Worm (Caenorhabditis elegans) whole organism, late embryonic: ENCODE measurements around the gene pac-1.

ENCODE experiments used
- C38D4.7 ChIP-seq: fragments of 200-800 bp; sonication (Bioruptor generic); optimal IDR thresholded peaks from 2 replicates; lab custom pipeline; 2018; ENCODE audit warnings: mild to moderate bottlenecking, missing genetic modification characterization, moderate library complexity, missing compliant biosample characterization
- F13H6.1 ChIP-seq: sonication (generic microtip); optimal IDR thresholded peaks from 2 replicates; lab custom pipeline; 2016; ENCODE audit warnings: missing genetic modification characterization, missing compliant biosample characterization
- K09A11.1 ChIP-seq: sonication (generic microtip); optimal IDR thresholded peaks from 2 replicates; lab custom pipeline; 2017; ENCODE audit warnings: antibody characterized with exemption, mild to moderate bottlenecking, missing genetic modification characterization, missing compliant biosample characterization; ENCODE audit not compliant: insufficient read depth
- T23F11.4 ChIP-seq: fragments of 200-800 bp; sonication (Bioruptor generic); optimal IDR thresholded peaks from 2 replicates; lab custom pipeline; 2018; ENCODE audit warnings: mild to moderate bottlenecking, missing genetic modification characterization, missing compliant biosample characterization
- ahr-1 ChIP-seq: sonication (generic microtip); optimal IDR thresholded peaks from 2 replicates; lab custom pipeline; 2016; ENCODE audit warnings: missing genetic modification characterization, missing compliant biosample characterization
- ama-1 ChIP-seq: fragments of 150-350 bp; optimal IDR thresholded peaks from 2 replicates; lab custom pipeline; 2014
- ceh-14 ChIP-seq: sonication (generic microtip); optimal IDR thresholded peaks from 2 replicates; lab custom pipeline; 2016; ENCODE audit warnings: missing genotype, missing genetic modification characterization, missing compliant biosample characterization
- ceh-19 ChIP-seq: fragments of 200-800 bp; sonication (Bioruptor generic); optimal IDR thresholded peaks from 2 replicates; lab custom pipeline; 2018; ENCODE audit warnings: mild to moderate bottlenecking, missing genetic modification characterization, missing compliant biosample characterization
- ceh-2 ChIP-seq: sonication (generic microtip); optimal IDR thresholded peaks from 2 replicates; lab custom pipeline; 2016; ENCODE audit warnings: missing genotype, missing genetic modification characterization, missing compliant biosample characterization
- ceh-30 ChIP-seq: fragments of 150-350 bp; optimal IDR thresholded peaks from 2 replicates; lab custom pipeline; 2014; ENCODE audit warnings: missing biosample characterization, missing genetic modification characterization
- ceh-34 ChIP-seq: sonication (generic microtip); optimal IDR thresholded peaks from 2 replicates; lab custom pipeline; 2016; ENCODE audit warnings: mild to moderate bottlenecking, missing genetic modification characterization, missing compliant biosample characterization
- ceh-45 ChIP-seq: fragments of 200-800 bp; sonication (Bioruptor generic); IDR thresholded peaks from 2 replicates; pipeline ENCODE4 v1.3.6; 2022; ENCODE audit warnings: missing genetic modification reagents, missing genetic modification characterization, missing compliant biosample characterization
- ceh-48 ChIP-seq: sonication (generic microtip); optimal IDR thresholded peaks from 2 replicates; lab custom pipeline; 2016; ENCODE audit warnings: missing genetic modification characterization, inconsistent platforms, missing compliant biosample characterization
- che-1 ChIP-seq: sonication (generic microtip); optimal IDR thresholded peaks from 2 replicates; lab custom pipeline; 2016; ENCODE audit warnings: mild to moderate bottlenecking, missing genetic modification characterization, missing compliant biosample characterization
- dmd-4 ChIP-seq: sonication (generic microtip); optimal IDR thresholded peaks from 2 replicates; lab custom pipeline; 2016; ENCODE audit warnings: borderline replicate concordance, missing genetic modification characterization, missing compliant biosample characterization
- elt-2 ChIP-seq: sonication (generic microtip); optimal IDR thresholded peaks from 2 replicates; lab custom pipeline; 2016; ENCODE audit warnings: missing genetic modification reagents, missing genetic modification characterization, missing compliant biosample characterization
- elt-4 ChIP-seq: sonication (generic microtip); optimal IDR thresholded peaks from 2 replicates; lab custom pipeline; 2016; ENCODE audit warnings: missing genetic modification characterization, missing compliant biosample characterization
- ets-4 ChIP-seq: sonication (generic microtip); optimal IDR thresholded peaks from 2 replicates; lab custom pipeline; 2016; ENCODE audit warnings: missing genetic modification characterization, missing compliant biosample characterization
- eyg-1 ChIP-seq: sonication (generic microtip); optimal IDR thresholded peaks from 2 replicates; lab custom pipeline; 2016; ENCODE audit warnings: missing genotype, missing genetic modification characterization, missing compliant biosample characterization
- fax-1 ChIP-seq: sonication (generic microtip); optimal IDR thresholded peaks from 2 replicates; lab custom pipeline; 2016; ENCODE audit warnings: missing genotype, missing genetic modification characterization, missing compliant biosample characterization
- fkh-6 ChIP-seq: sonication (generic microtip); optimal IDR thresholded peaks from 2 replicates; lab custom pipeline; 2016; ENCODE audit warnings: missing genetic modification characterization, missing compliant biosample characterization
- gmeb-2 ChIP-seq: sonication (generic microtip); optimal IDR thresholded peaks from 2 replicates; lab custom pipeline; 2016; ENCODE audit warnings: missing genetic modification characterization, inconsistent platforms, missing compliant biosample characterization
- hlh-15 ChIP-seq: sonication (generic microtip); optimal IDR thresholded peaks from 2 replicates; lab custom pipeline; 2016; ENCODE audit warnings: missing genetic modification characterization, missing compliant biosample characterization
- lim-6 ChIP-seq: sonication (generic microtip); optimal IDR thresholded peaks from 2 replicates; lab custom pipeline; 2016; ENCODE audit warnings: missing genetic modification characterization, missing compliant biosample characterization
- mec-3 ChIP-seq: sonication (generic microtip); optimal IDR thresholded peaks from 2 replicates; lab custom pipeline; 2016; ENCODE audit warnings: borderline replicate concordance, missing genetic modification characterization, missing compliant biosample characterization
- nfya-1 ChIP-seq: sonication (generic microtip); optimal IDR thresholded peaks from 2 replicates; lab custom pipeline; 2017; ENCODE audit warnings: missing genetic modification characterization, mild to moderate bottlenecking, missing compliant biosample characterization, antibody characterized with exemption, moderate library complexity
- nhr-11 ChIP-seq: fragments of 150-350 bp; optimal IDR thresholded peaks from 2 replicates; lab custom pipeline; 2014; ENCODE audit warnings: missing biosample characterization, missing genetic modification characterization
- odd-2 ChIP-seq: sonication (generic microtip); optimal IDR thresholded peaks from 2 replicates; lab custom pipeline; 2017; ENCODE audit warnings: antibody characterized with exemption, mild to moderate bottlenecking, missing genetic modification characterization, missing compliant biosample characterization
- pag-3 ChIP-seq: sonication (generic microtip); optimal IDR thresholded peaks from 2 replicates; lab custom pipeline; 2016; ENCODE audit warnings: missing compliant biosample characterization, missing genetic modification characterization, borderline replicate concordance
- pat-9 ChIP-seq: fragments of 200-800 bp; sonication (Bioruptor generic); optimal IDR thresholded peaks from 2 replicates; lab custom pipeline; 2018; ENCODE audit warnings: mild to moderate bottlenecking, missing genetic modification characterization, moderate library complexity, missing compliant biosample characterization
- pha-2 ChIP-seq: sonication (generic microtip); optimal IDR thresholded peaks from 2 replicates; lab custom pipeline; 2017; ENCODE audit warnings: mild to moderate bottlenecking, missing genetic modification characterization, missing compliant biosample characterization
- pqm-1 ChIP-seq: sonication (generic microtip); optimal IDR thresholded peaks from 2 replicates; lab custom pipeline; 2016; ENCODE audit warnings: missing genetic modification characterization, missing compliant biosample characterization
- ref-2 ChIP-seq: sonication (generic microtip); optimal IDR thresholded peaks from 2 replicates; lab custom pipeline; 2016; ENCODE audit warnings: missing genetic modification characterization, missing compliant biosample characterization
- rnt-1 ChIP-seq: sonication (generic microtip); optimal IDR thresholded peaks from 2 replicates; lab custom pipeline; 2016; ENCODE audit warnings: missing genetic modification characterization, missing compliant biosample characterization
- sdc-2 ChIP-seq: sonication (generic microtip); optimal IDR thresholded peaks from 2 replicates; lab custom pipeline; 2016; ENCODE audit warnings: missing genotype, missing genetic modification characterization, missing compliant biosample characterization
- sox-2 ChIP-seq: fragments of 200-800 bp; sonication (Bioruptor generic); IDR thresholded peaks from 2 replicates; pipeline ENCODE4 v1.3.6; 2022; ENCODE audit warnings: missing genetic modification reagents, missing genetic modification characterization, missing compliant biosample characterization
- sox-4 ChIP-seq: sonication (generic microtip); optimal IDR thresholded peaks from 2 replicates; lab custom pipeline; 2017; ENCODE audit warnings: mild to moderate bottlenecking, missing genetic modification characterization, inconsistent platforms, missing compliant biosample characterization
- syd-9 ChIP-seq: sonication (generic microtip); optimal IDR thresholded peaks from 2 replicates; lab custom pipeline; 2016; ENCODE audit warnings: mild to moderate bottlenecking, missing genetic modification characterization, moderate library complexity, missing compliant biosample characterization
- tbx-2 ChIP-seq: sonication (generic microtip); optimal IDR thresholded peaks from 2 replicates; lab custom pipeline; 2016; ENCODE audit warnings: missing genetic modification characterization, missing compliant biosample characterization
- tbx-7 ChIP-seq: sonication (generic microtip); optimal IDR thresholded peaks from 2 replicates; lab custom pipeline; 2016; ENCODE audit warnings: missing genotype, missing genetic modification characterization, missing compliant biosample characterization
- ttx-3 ChIP-seq: sonication (generic microtip); optimal IDR thresholded peaks from 2 replicates; lab custom pipeline; 2016; ENCODE audit warnings: missing genetic modification reagents, missing genetic modification characterization, missing compliant biosample characterization
- unc-3 ChIP-seq, 2 experiments: fragments of 200-800 bp in 1 of 2; sonication (Bioruptor generic) in 1 of 2; sonication (generic microtip) in 1 of 2; conservative IDR thresholded peaks in 1 of 2; optimal IDR thresholded peaks in 1 of 2; 2 replicates each; pipeline versions ENCODE4 v1.3.6 to Lab custom; 2016 to 2022; ENCODE audit warnings: missing compliant biosample characterization in 2 of 2, missing genetic modification characterization in 2 of 2, missing genetic modification reagents in 1 of 2
- unc-42 ChIP-seq: sonication (generic microtip); optimal IDR thresholded peaks from 2 replicates; lab custom pipeline; 2016; ENCODE audit warnings: missing genotype, missing genetic modification characterization, missing compliant biosample characterization
- unc-55 ChIP-seq: sonication (generic microtip); optimal IDR thresholded peaks from 2 replicates; lab custom pipeline; 2017; ENCODE audit warnings: missing biosample characterization, missing genetic modification reagents, missing genetic modification characterization
- zip-5 ChIP-seq: sonication (generic microtip); optimal IDR thresholded peaks from 2 replicates; lab custom pipeline; 2016; ENCODE audit warnings: missing genetic modification characterization, missing compliant biosample characterization
- ztf-16 ChIP-seq: sonication (generic microtip); optimal IDR thresholded peaks from 2 replicates; lab custom pipeline; 2017; ENCODE audit warnings: missing genetic modification characterization, missing compliant biosample characterization

pac-1 gene

DNA sequence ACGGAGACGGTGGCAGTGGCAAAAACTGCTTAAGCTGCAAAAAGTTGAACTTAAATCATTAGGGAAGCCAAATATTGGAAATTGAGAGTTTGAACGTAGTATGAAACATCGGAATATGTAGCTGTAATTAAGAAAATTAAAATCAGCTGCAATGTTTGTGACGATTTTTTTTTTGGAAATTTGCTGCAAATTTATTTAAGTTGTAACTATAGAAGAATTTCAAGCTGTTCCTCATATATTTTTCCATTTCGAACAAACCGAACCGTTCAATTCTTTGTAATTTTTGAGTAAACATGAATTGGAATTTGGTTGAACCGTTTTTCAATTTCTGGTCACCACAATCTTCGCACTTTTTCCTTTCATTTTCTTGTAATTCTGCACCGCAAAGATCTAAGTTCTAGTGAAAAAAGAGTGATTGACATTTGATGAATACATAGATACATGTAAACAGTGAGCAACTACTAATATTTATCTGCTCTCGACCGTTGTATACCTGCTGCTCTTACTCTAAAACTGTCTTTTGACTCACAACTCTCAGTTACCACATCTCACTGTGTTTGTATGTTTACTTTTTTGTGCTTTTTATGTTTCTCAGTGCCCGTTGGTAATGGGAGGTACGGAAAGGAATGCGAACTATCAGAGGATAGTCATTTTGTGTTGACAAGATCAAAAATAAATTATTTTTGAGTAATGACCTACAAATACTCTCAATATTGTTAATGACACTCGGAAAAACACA, 27.0 kb downstream of the pac-1 start:
- TF ChIP-seq ceh-34 (tag; lab: Kevin White, UChicago) (no peak), sox-2 (GFP tag; lab: Robert Waterston, UW) (no peak), elt-4 (no peak), ahr-1 (no peak), gmeb-2 (tag; lab: Kevin White, UChicago) (no peak), elt-2 (tag; lab: Kevin White, UChicago) (no peak), sdc-2 (tag; lab: Kevin White, UChicago) (no peak), eyg-1 (tag; lab: Kevin White, UChicago) (no peak), ceh-19 (GFP tag; lab: Kevin White, UChicago) (no peak), ama-1 (no peak), hlh-15 (tag; lab: Kevin White, UChicago) (no peak), ref-2 (no peak), unc-42 (tag; lab: Kevin White, UChicago) (no peak), ttx-3 (tag; lab: Kevin White, UChicago) (no peak), pha-2 (tag; lab: Kevin White, UChicago) (no peak)
- TF ChIP-seq, all 69 proteins: peak for 0

- no peak for TF ChIP-seq rnt-1 (tag; lab: Kevin White, UChicago)
- TF ChIP-seq pqm-1 (tag; lab: Kevin White, UChicago), result no peak
- TF ChIP-seq mec-3 (tag; lab: Kevin White, UChicago), result no peak
- no peak for TF ChIP-seq ztf-16 (tag; lab: Kevin White, UChicago)
- no peak for TF ChIP-seq ceh-45
- TF ChIP-seq C38D4.7 (GFP tag; lab: Kevin White, UChicago), result no peak
- no peak for TF ChIP-seq unc-42 (tag; lab: Kevin White, UChicago)
- no peak for TF ChIP-seq sox-4 (tag; lab: Kevin White, UChicago)
- no peak for TF ChIP-seq sdc-2 (tag; lab: Kevin White, UChicago)
- TF ChIP-seq odd-2 (tag; lab: Kevin White, UChicago), result no peak
- no peak for TF ChIP-seq hlh-15 (tag; lab: Kevin White, UChicago)
- TF ChIP-seq unc-3 (GFP tag; conservative IDR thresholded peaks at IDR 0.05; lab: Robert Waterston, UW), result no peak
- TF ChIP-seq unc-3 (tag; optimal IDR thresholded peaks at IDR 0.05; lab: Kevin White, UChicago), result no peak
- no peak for TF ChIP-seq pag-3 (tag; lab: Kevin White, UChicago)
- TF ChIP-seq syd-9, result no peak
- TF ChIP-seq ceh-14, result no peak
- TF ChIP-seq F13H6.1, result no peak
- no peak for TF ChIP-seq ceh-19 (GFP tag; lab: Kevin White, UChicago)
- no peak for TF ChIP-seq nhr-11 (tag; lab: Kevin White, UChicago)
These were observed 30.0 kb downstream of the pac-1 start, which contains the start of gene idpp-15 for ce11 chrIII:8524773-8525172. Gene idpp-15, plus strand, starts transcription at chrIII:8525073.

DNA sequence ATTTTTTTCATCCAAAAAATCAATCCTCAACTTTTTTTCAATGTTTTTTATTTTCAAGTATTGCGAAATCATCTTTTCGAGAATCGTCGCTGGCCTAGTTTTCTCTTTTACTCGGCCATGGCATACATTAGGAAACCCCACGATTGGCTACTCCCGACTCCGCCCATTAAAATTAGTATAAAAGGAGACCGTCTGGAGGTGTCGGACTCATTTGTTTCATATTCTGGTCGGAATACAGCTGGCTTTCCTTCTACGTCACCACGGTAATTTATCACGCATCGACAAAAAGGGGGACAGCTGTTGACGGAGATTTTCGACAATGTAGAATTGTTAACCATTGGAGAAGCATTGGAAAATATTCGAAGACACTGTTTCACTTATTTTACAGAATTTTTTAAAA, 34.2 kb downstream of the pac-1 start:
- TF ChIP-seq dmd-4 (tag; lab: Kevin White, UChicago) (no peak), K09A11.1 (tag; lab: Kevin White, UChicago) (peak; percentile 14), unc-3 (GFP tag; conservative IDR thresholded peaks at IDR 0.05; lab: Robert Waterston, UW) (no peak), unc-3 (tag; optimal IDR thresholded peaks at IDR 0.05; lab: Kevin White, UChicago) (no peak), che-1 (no peak), tbx-7 (tag; lab: Kevin White, UChicago) (peak; percentile 63), pag-3 (tag; lab: Kevin White, UChicago) (no peak), pat-9 (tag; lab: Kevin White, UChicago) (no peak), ceh-48 (tag; lab: Kevin White, UChicago) (no peak), ama-1 (peak; percentile 94), ref-2 (peak; percentile 58), ttx-3 (tag; lab: Kevin White, UChicago) (no peak), unc-55 (GFP tag; lab: Kevin White, UChicago) (peak; percentile 57), rnt-1 (tag; lab: Kevin White, UChicago) (peak; percentile 8), syd-9 (no peak), tbx-2 (tag; lab: Kevin White, UChicago) (peak; percentile 74), elt-2 (tag; lab: Kevin White, UChicago) (no peak), zip-5 (peak; percentile 1), mec-3 (tag; lab: Kevin White, UChicago) (no peak), lim-6 (peak; percentile 39), nfya-1 (peak; percentile 100), fax-1 (tag; lab: Kevin White, UChicago) (no peak), ceh-2 (peak; percentile 75), unc-42 (tag; lab: Kevin White, UChicago) (peak; percentile 23), ceh-30 (no peak), fkh-6 (tag; lab: Kevin White, UChicago) (peak; percentile 46), ets-4 (tag; lab: Kevin White, UChicago) (peak; percentile 78), T23F11.4 (GFP tag; lab: Kevin White, UChicago) (no peak)
